Fruit fly (Drosophila melanogaster) whole organism, embryonic: ENCODE measurements around the gene Papss.

Experiments used
- CG11504 ChIP-seq: fragments of 200-800 bp; sonication (Bioruptor generic); optimal IDR thresholded peaks from 3 replicates; lab custom pipeline; 2019; ENCODE audit warnings: missing biosample characterization, mild to moderate bottlenecking, missing genetic modification characterization, moderate library complexity
- tio ChIP-seq: fragments of 200-800 bp; sonication (Bioruptor generic); optimal IDR thresholded peaks from 2 replicates; lab custom pipeline; 2017; ENCODE audit warnings: missing biosample characterization, missing genetic modification characterization, inconsistent platforms

dm6 chr3L:19798978-19799377 lies 46.1 kb upstream of the Papss start, which contains the start of gene Ir76a:
- TF ChIP-seq CG11504 (tag; lab: Kevin White, UChicago) = no peak
- TF ChIP-seq tio (GFP tag; lab: Kevin White, UChicago) = no peak
